Fruit fly (Drosophila melanogaster) whole organism, prepupa: Measurements from ENCODE around the gene CG7675.

ENCODE experiments used
- Blimp-1 ChIP-seq: fragments of 200-800 bp; sonication (Bioruptor generic); optimal IDR thresholded peaks from 3 replicates; lab custom pipeline; 2017; ENCODE audit warnings: missing biosample characterization, missing genetic modification characterization, mild to moderate bottlenecking, moderate library complexity, missing genetic modification reagents
- CG10631 ChIP-seq: fragments of 200-800 bp; sonication (Bioruptor generic); optimal IDR thresholded peaks from 2 replicates; lab custom pipeline; 2016; ENCODE audit warnings: missing biosample characterization, missing genetic modification characterization
- CG10669 ChIP-seq: fragments of 200-800 bp; sonication (Bioruptor generic); optimal IDR thresholded peaks from 3 replicates; lab custom pipeline; 2018; ENCODE audit warnings: missing biosample characterization, mild to moderate bottlenecking, missing genetic modification characterization, moderate library complexity
- CG11294 ChIP-seq: fragments of 200-800 bp; sonication (Bioruptor generic); IDR thresholded peaks from 2 replicates; pipeline ENCODE4 v1.3.6; 2022; ENCODE audit warnings: missing biosample characterization, missing genetic modification characterization
- CG11762 ChIP-seq: fragments of 200-800 bp; sonication (Bioruptor generic); optimal IDR thresholded peaks from 3 replicates; lab custom pipeline; 2016; ENCODE audit warnings: missing biosample characterization, missing genetic modification characterization; ENCODE audit not compliant: insufficient read depth
- CG11902 ChIP-seq: fragments of 200-800 bp; sonication (Bioruptor generic); optimal IDR thresholded peaks from 3 replicates; lab custom pipeline; 2016; ENCODE audit warnings: missing biosample characterization, missing genetic modification characterization
- CG15336 ChIP-seq: fragments of 200-800 bp; sonication (Bioruptor generic); IDR thresholded peaks from 2 replicates; pipeline ENCODE4 v1.3.6; 2022; ENCODE audit warnings: missing biosample characterization, missing genetic modification characterization
- CG1621 ChIP-seq: fragments of 200-800 bp; sonication (Bioruptor generic); optimal IDR thresholded peaks from 3 replicates; lab custom pipeline; 2018; ENCODE audit warnings: missing biosample characterization, mild to moderate bottlenecking, missing genetic modification characterization
- CG16779 ChIP-seq: fragments of 200-800 bp; sonication (Bioruptor generic); optimal IDR thresholded peaks from 3 replicates; lab custom pipeline; 2017; ENCODE audit warnings: missing biosample characterization, mild to moderate bottlenecking, missing genetic modification characterization
- CG32006 ChIP-seq: fragments of 200-800 bp; sonication (Bioruptor generic); optimal IDR thresholded peaks from 3 replicates; lab custom pipeline; 2017; ENCODE audit warnings: missing biosample characterization, mild to moderate bottlenecking, missing genetic modification characterization
- CG34406 ChIP-seq: fragments of 200-800 bp; sonication (Bioruptor generic); optimal IDR thresholded peaks from 3 replicates; lab custom pipeline; 2016; ENCODE audit warnings: missing biosample characterization, missing genetic modification characterization
- CG3919 ChIP-seq: fragments of 200-800 bp; sonication (Bioruptor generic); optimal IDR thresholded peaks from 3 replicates; lab custom pipeline; 2016; ENCODE audit warnings: missing biosample characterization, missing genetic modification characterization
- CG4318 ChIP-seq: fragments of 200-800 bp; sonication (Bioruptor generic); optimal IDR thresholded peaks from 3 replicates; lab custom pipeline; 2017; ENCODE audit warnings: missing biosample characterization, mild to moderate bottlenecking, missing genetic modification characterization
- CG6163 ChIP-seq: fragments of 200-800 bp; sonication (Bioruptor generic); IDR thresholded peaks from 3 replicates; pipeline ENCODE4 v1.3.6; 2022; ENCODE audit warnings: missing biosample characterization, missing genetic modification characterization
- CG6276 ChIP-seq: fragments of 200-800 bp; sonication (Bioruptor generic); optimal IDR thresholded peaks from 2 replicates; lab custom pipeline; 2017; ENCODE audit warnings: missing biosample characterization, mild to moderate bottlenecking, missing genetic modification characterization
- CG6808 ChIP-seq: fragments of 200-800 bp; sonication (Bioruptor generic); optimal IDR thresholded peaks from 3 replicates; lab custom pipeline; 2017; ENCODE audit warnings: missing biosample characterization, missing genetic modification characterization, mild to moderate bottlenecking, moderate library complexity, missing genetic modification reagents
- CG6854 ChIP-seq: fragments of 200-800 bp; sonication (Bioruptor generic); optimal IDR thresholded peaks from 2 replicates; lab custom pipeline; 2017; ENCODE audit warnings: missing biosample characterization, mild to moderate bottlenecking, missing genetic modification characterization
- CG7368 ChIP-seq: fragments of 200-800 bp; sonication (Bioruptor generic); optimal IDR thresholded peaks from 3 replicates; lab custom pipeline; 2016; ENCODE audit warnings: missing biosample characterization, missing genetic modification characterization
- CG8119 ChIP-seq: fragments of 200-800 bp; sonication (Bioruptor generic); IDR thresholded peaks from 3 replicates; pipeline ENCODE4 v1.3.6; 2022; ENCODE audit warnings: missing biosample characterization, missing genetic modification characterization
- CG8632 ChIP-seq: fragments of 200-800 bp; sonication (Bioruptor generic); optimal IDR thresholded peaks from 3 replicates; lab custom pipeline; 2016; ENCODE audit warnings: missing biosample characterization, missing genetic modification characterization
- CG9139 ChIP-seq: fragments of 200-800 bp; sonication (Bioruptor generic); optimal IDR thresholded peaks from 3 replicates; lab custom pipeline; 2017; ENCODE audit warnings: missing biosample characterization, mild to moderate bottlenecking, missing genetic modification characterization
- Eip75B ChIP-seq: fragments of 200-800 bp; sonication (Bioruptor generic); optimal IDR thresholded peaks from 3 replicates; lab custom pipeline; 2016; ENCODE audit warnings: missing biosample characterization, missing genetic modification characterization
- Eip78C ChIP-seq: fragments of 200-800 bp; sonication (Bioruptor generic); peaks from one replicate; lab custom pipeline; 2016; ENCODE audit warnings: missing biosample characterization, missing genetic modification characterization
- Eip93F ChIP-seq: fragments of 200-800 bp; sonication (Bioruptor generic); optimal IDR thresholded peaks from 2 replicates; lab custom pipeline; 2016; ENCODE audit warnings: missing biosample characterization, mild to moderate bottlenecking, missing genetic modification characterization
- Ets21C ChIP-seq: fragments of 200-800 bp; sonication (Bioruptor generic); optimal IDR thresholded peaks from 3 replicates; lab custom pipeline; 2016; ENCODE audit warnings: missing biosample characterization, missing genetic modification characterization
- Ets96B ChIP-seq: fragments of 200-800 bp; optimal IDR thresholded peaks from 2 replicates; lab custom pipeline; 2019; ENCODE audit warnings: missing biosample characterization, mild to moderate bottlenecking, missing genetic modification characterization, moderate library complexity
- Gug ChIP-seq: fragments of 200-800 bp; sonication (Bioruptor generic); IDR thresholded peaks from 2 replicates; pipeline ENCODE4 v1.3.6; 2022; ENCODE audit warnings: missing biosample characterization, missing genetic modification characterization
- Hr38 ChIP-seq: sonication (Bioruptor generic); optimal IDR thresholded peaks from 2 replicates; lab custom pipeline; 2016; ENCODE audit warnings: missing biosample characterization, missing genetic modification characterization
- Hr39 ChIP-seq: fragments of 200-800 bp; sonication (Bioruptor generic); optimal IDR thresholded peaks from 2 replicates; lab custom pipeline; 2016; ENCODE audit warnings: missing biosample characterization, missing genetic modification characterization
- Hr4 ChIP-seq: fragments of 200-800 bp; sonication (Bioruptor generic); optimal IDR thresholded peaks from 3 replicates; lab custom pipeline; 2016; ENCODE audit warnings: missing biosample characterization, missing genetic modification characterization
- Met ChIP-seq: fragments of 200-800 bp; sonication (Bioruptor generic); optimal IDR thresholded peaks from 3 replicates; lab custom pipeline; 2016; ENCODE audit warnings: missing biosample characterization, missing genetic modification characterization
- OdsH ChIP-seq: fragments of 200-800 bp; sonication (Bioruptor generic); optimal IDR thresholded peaks from 3 replicates; lab custom pipeline; 2016; ENCODE audit warnings: missing biosample characterization, missing genetic modification characterization
- Smox ChIP-seq: fragments of 200-800 bp; sonication (Bioruptor generic); optimal IDR thresholded peaks from 3 replicates; lab custom pipeline; 2016; ENCODE audit warnings: missing biosample characterization, missing genetic modification characterization
- Sox102F ChIP-seq: fragments of 200-800 bp; sonication (Bioruptor generic); optimal IDR thresholded peaks from 2 replicates; lab custom pipeline; 2016; ENCODE audit warnings: missing biosample characterization, mild to moderate bottlenecking, missing genetic modification characterization
- Sox14 ChIP-seq: fragments of 200-800 bp; sonication (Bioruptor generic); optimal IDR thresholded peaks from 3 replicates; lab custom pipeline; 2016; ENCODE audit warnings: missing biosample characterization, missing genetic modification characterization
- Sox15 ChIP-seq: fragments of 200-800 bp; sonication (Bioruptor generic); optimal IDR thresholded peaks from 3 replicates; lab custom pipeline; 2016; ENCODE audit warnings: missing biosample characterization, missing genetic modification characterization
- achi ChIP-seq: fragments of 200-800 bp; sonication (Bioruptor generic); optimal IDR thresholded peaks from 3 replicates; lab custom pipeline; 2016; ENCODE audit warnings: missing biosample characterization, missing genetic modification characterization
- acj6 ChIP-seq: fragments of 200-800 bp; sonication (Bioruptor generic); optimal IDR thresholded peaks from 3 replicates; lab custom pipeline; 2016; ENCODE audit warnings: missing biosample characterization, missing genetic modification characterization
- cyc ChIP-seq: fragments of 200-800 bp; sonication (Bioruptor generic); optimal IDR thresholded peaks from 3 replicates; lab custom pipeline; 2016; ENCODE audit warnings: missing biosample characterization, missing genetic modification characterization
- dac ChIP-seq: fragments of 200-800 bp; sonication (Bioruptor generic); optimal IDR thresholded peaks from 2 replicates; lab custom pipeline; 2017; ENCODE audit warnings: missing biosample characterization, mild to moderate bottlenecking, missing genetic modification characterization
- dsx ChIP-seq: fragments of 200-800 bp; optimal IDR thresholded peaks from 3 replicates; lab custom pipeline; 2019; ENCODE audit warnings: missing biosample characterization, mild to moderate bottlenecking, missing genetic modification characterization, moderate library complexity; ENCODE audit not compliant: poor library complexity, severe bottlenecking
- eg ChIP-seq: fragments of 200-800 bp; sonication (Bioruptor generic); IDR thresholded peaks from 3 replicates; pipeline ENCODE4 v1.3.6; 2022; ENCODE audit warnings: missing biosample characterization, missing genetic modification characterization
- esn ChIP-seq: fragments of 200-800 bp; sonication (Bioruptor generic); optimal IDR thresholded peaks from 2 replicates; lab custom pipeline; 2016; ENCODE audit warnings: missing biosample characterization, mild to moderate bottlenecking, missing genetic modification characterization, moderate library complexity
- fd59A ChIP-seq: fragments of 200-800 bp; sonication (Bioruptor generic); optimal IDR thresholded peaks from 2 replicates; lab custom pipeline; 2017; ENCODE audit warnings: missing biosample characterization, mild to moderate bottlenecking, missing genetic modification characterization, missing genetic modification reagents
- fd85E ChIP-seq: fragments of 200-800 bp; sonication (Bioruptor generic); optimal IDR thresholded peaks from 3 replicates; lab custom pipeline; 2016; ENCODE audit warnings: missing biosample characterization, missing genetic modification characterization
- fkh ChIP-seq: fragments of 200-800 bp; sonication (Bioruptor generic); optimal IDR thresholded peaks from 3 replicates; lab custom pipeline; 2017; ENCODE audit warnings: missing biosample characterization, mild to moderate bottlenecking, missing genetic modification characterization, moderate library complexity
- lz ChIP-seq: fragments of 200-800 bp; sonication (Bioruptor generic); optimal IDR thresholded peaks from 3 replicates; lab custom pipeline; 2016; ENCODE audit warnings: missing biosample characterization, missing genetic modification characterization
- net ChIP-seq: fragments of 200-800 bp; sonication (Bioruptor generic); optimal IDR thresholded peaks from 3 replicates; lab custom pipeline; 2016; ENCODE audit warnings: missing biosample characterization, missing genetic modification characterization
- pdm3 ChIP-seq: fragments of 200-800 bp; sonication (Bioruptor generic); optimal IDR thresholded peaks from 3 replicates; lab custom pipeline; 2016; ENCODE audit warnings: missing biosample characterization, missing genetic modification characterization
- spab ChIP-seq: fragments of 200-800 bp; sonication (Bioruptor generic); optimal IDR thresholded peaks from 2 replicates; lab custom pipeline; 2017; ENCODE audit warnings: missing biosample characterization, mild to moderate bottlenecking, missing genetic modification characterization, missing genetic modification reagents
- topi ChIP-seq: fragments of 200-800 bp; sonication (Bioruptor generic); optimal IDR thresholded peaks from 3 replicates; lab custom pipeline; 2016; ENCODE audit warnings: missing biosample characterization, missing genetic modification characterization
- vri ChIP-seq: fragments of 200-800 bp; sonication (Bioruptor generic); optimal IDR thresholded peaks from 3 replicates; lab custom pipeline; 2016; ENCODE audit warnings: missing biosample characterization, mild to moderate bottlenecking, missing genetic modification characterization

CG7675 gene

DNA sequence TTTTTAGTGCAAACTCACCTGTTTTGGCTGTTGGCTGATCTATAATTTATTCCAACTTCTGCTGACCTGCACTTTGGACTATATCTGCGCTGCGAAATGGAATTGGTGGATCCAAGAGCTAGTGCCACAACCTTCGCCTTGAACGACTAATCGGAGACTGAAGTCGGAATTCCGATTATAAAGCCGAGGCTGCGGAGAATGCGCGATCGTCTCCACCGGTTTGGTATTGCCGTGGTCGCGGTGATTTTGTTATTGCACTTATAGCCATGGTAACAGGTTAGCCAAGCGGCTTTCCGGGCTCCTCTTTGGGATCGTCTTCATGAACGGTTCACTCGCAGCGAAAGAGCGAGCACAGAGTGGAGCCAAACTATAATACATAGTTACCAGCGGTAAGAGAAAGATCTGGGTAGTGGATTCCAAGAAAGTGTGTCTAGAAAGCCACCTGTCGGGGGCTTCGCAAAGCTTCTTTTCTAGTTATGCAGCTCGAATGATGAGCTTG lies at the start of gene CG7675:
CG7675 (minus strand) TSS at position 165 of the 499 bp plus-strand sequence.
- TF ChIP-seq spab (GFP tag; lab: Kevin White, UChicago) (peak; percentile 63), OdsH (GFP tag; lab: Kevin White, UChicago) (no peak), CG7368 (GFP tag; lab: Kevin White, UChicago) (no peak), CG32006 (GFP tag; lab: Kevin White, UChicago) (no peak), fd59A (GFP tag; lab: Kevin White, UChicago) (no peak), eg (GFP tag; lab: Robert Waterston, UW) (peak; percentile 24; the same call in 1 of the 3 replicates), fd85E (GFP tag; lab: Kevin White, UChicago) (no peak), CG11762 (GFP tag; lab: Kevin White, UChicago) (no peak), achi (GFP tag; lab: Kevin White, UChicago) (peak; percentile 13), dac (GFP tag; lab: Kevin White, UChicago) (no peak), Met (GFP tag; lab: Kevin White, UChicago) (peak; percentile 10), CG11902 (GFP tag; lab: Kevin White, UChicago) (no peak), Hr4 (GFP tag; lab: Kevin White, UChicago) (no peak), Hr39 (GFP tag; lab: Kevin White, UChicago) (no peak), CG10669 (peak; percentile 22), lz (no peak), CG15336 (GFP tag; lab: Robert Waterston, UW) (0 out of 2 replicates have a peak, but pooled peaks have one; percentile 34), vri (no peak), dsx (GFP tag; lab: Kevin White, UChicago) (peak; percentile 50), Eip78C (GFP tag; lab: Kevin White, UChicago) (no peak), Blimp-1 (no peak), CG6276 (no peak), CG9139 (GFP tag; lab: Kevin White, UChicago) (peak; percentile 78), CG34406 (GFP tag; lab: Kevin White, UChicago) (no peak), CG1621 (tag; lab: Kevin White, UChicago) (peak; percentile 93), Sox15 (GFP tag; lab: Kevin White, UChicago) (no peak), Eip93F (GFP tag; lab: Kevin White, UChicago) (no peak), CG4318 (no peak), CG11294 (GFP tag; lab: Robert Waterston, UW) (no peak), pdm3 (GFP tag; lab: Kevin White, UChicago) (no peak), CG8632 (GFP tag; lab: Kevin White, UChicago) (no peak), esn (no peak), cyc (GFP tag; lab: Kevin White, UChicago) (no peak), Eip75B (GFP tag; lab: Kevin White, UChicago) (peak; percentile 52), Gug (GFP tag; lab: Robert Waterston, UW) (no peak), CG16779 (tag; lab: Kevin White, UChicago) (peak; percentile 50), acj6 (GFP tag; lab: Kevin White, UChicago) (no peak), CG6163 (GFP tag; lab: Robert Waterston, UW) (peak; percentile 25; the same call in 2 of the 3 replicates), CG10631 (no peak), net (GFP tag; lab: Kevin White, UChicago) (peak; percentile 48), CG8119 (GFP tag; lab: Robert Waterston, UW) (peak; percentile 48; the same call in 2 of the 3 replicates), Ets21C (GFP tag; lab: Kevin White, UChicago) (no peak), fkh (no peak), Sox102F (peak; percentile 26), CG3919 (GFP tag; lab: Kevin White, UChicago) (peak; percentile 47), Hr38 (GFP tag; lab: Kevin White, UChicago) (no peak), Ets96B (tag; lab: Kevin White, UChicago) (peak; percentile 44), CG6854 (GFP tag; lab: Kevin White, UChicago) (peak; percentile 73), Smox (no peak), CG6808 (peak; percentile 76), topi (no peak), Sox14 (GFP tag; lab: Kevin White, UChicago) (peak; percentile 12)
